Fruit fly (Drosophila melanogaster): ENCODE data around the gene Trmt61.

Gene Trmt61

dm6 chr3R:26017771-26018731 lies 41.2 kb upstream of the Trmt61 start:
- TF ChIP-seq CG8359 (GFP tag; optimal IDR thresholded peaks at IDR 0.05; ENCODE audit: borderline replicate concordance) (peak; percentile 79), CG4360 (GFP tag; IDR thresholded peaks at IDR 0.05) (peak; percentile 87), pb (GFP tag; optimal IDR thresholded peaks at IDR 0.05) (no peak), dysf (GFP tag; IDR thresholded peaks at IDR 0.05) (peak; percentile 53; the same call in 1 of the 3 replicates), CG10654 (GFP tag; optimal IDR thresholded peaks at IDR 0.05) (peak; percentile 35), Vsx1 (GFP tag; optimal IDR thresholded peaks at IDR 0.05) (peak; percentile 77), sens (GFP tag) (peak; percentile 89), Ssrp (tag; optimal IDR thresholded peaks at IDR 0.05) (peak; percentile 92), bcd (GFP tag; optimal IDR thresholded peaks at IDR 0.05) (peak; percentile 62), ac (GFP tag; optimal IDR thresholded peaks at IDR 0.05) (peak; percentile 82), gcm (GFP tag; optimal IDR thresholded peaks at IDR 0.05) (peak; percentile 91), D (optimal IDR thresholded peaks at IDR 0.05) (peak; percentile 4), D (GFP tag; optimal IDR thresholded peaks at IDR 0.05) (peak; percentile 92), nerfin-1 (tag; optimal IDR thresholded peaks at IDR 0.05) (peak; percentile 86), Dfd (GFP tag; optimal IDR thresholded peaks at IDR 0.05) (no peak), CG1529 (GFP tag; optimal IDR thresholded peaks at IDR 0.05) (peak; percentile 72), wek (GFP tag; optimal IDR thresholded peaks at IDR 0.05) (no peak), fd102C (GFP tag; optimal IDR thresholded peaks at IDR 0.05) (peak; percentile 86), hth (optimal IDR thresholded peaks at IDR 0.05) (no peak), bab2 (GFP tag; optimal IDR thresholded peaks at IDR 0.05) (peak; percentile 16), CG7556 (GFP tag; optimal IDR thresholded peaks at IDR 0.05) (peak; percentile 94), hkb (optimal IDR thresholded peaks at IDR 0.05) (no peak), hkb (GFP tag; IDR thresholded peaks at IDR 0.05) (peak; percentile 26; the same call in 1 of the 2 replicates), peb (GFP tag; IDR thresholded peaks at IDR 0.05) (peak; percentile 43; the same call in 1 of the 2 replicates), CG9727 (GFP tag; optimal IDR thresholded peaks at IDR 0.05) (peak; percentile 97), ash1 (GFP tag; optimal IDR thresholded peaks at IDR 0.05) (no peak), CG10462 (GFP tag; optimal IDR thresholded peaks at IDR 0.05) (peak; percentile 72), Fer1 (GFP tag; optimal IDR thresholded peaks at IDR 0.05) (peak; percentile 24), tll (GFP tag; optimal IDR thresholded peaks at IDR 0.05) (peak in 1 of 2 experiments; percentile 91), CG17385 (GFP tag; optimal IDR thresholded peaks at IDR 0.05) (peak; percentile 67), Rx (GFP tag; IDR thresholded peaks at IDR 0.05) (no peak; the same call in 1 of the 2 replicates), zen2 (GFP tag; IDR thresholded peaks at IDR 0.05; ENCODE audit: partially characterized antibody) (no peak), CG17186 (GFP tag; optimal IDR thresholded peaks at IDR 0.05) (peak; percentile 17), vnd (GFP tag; IDR thresholded peaks at IDR 0.05; ENCODE audit: partially characterized antibody) (no peak), mam (GFP tag; optimal IDR thresholded peaks at IDR 0.05) (no peak), CoRest (tag; optimal IDR thresholded peaks at IDR 0.05) (peak; percentile 92), ro (GFP tag; IDR thresholded peaks at IDR 0.05) (peak; percentile 39; the same call in 1 of the 2 replicates), Mrtf (GFP tag; IDR thresholded peaks at IDR 0.05) (0 out of 3 replicates have a peak, but pooled peaks have one; percentile 3), esg (GFP tag; conservative IDR thresholded peaks at IDR 0.05) (peak; percentile 58), CG10366 (GFP tag; IDR thresholded peaks at IDR 0.05) (peak; percentile 34), phol (tag; optimal IDR thresholded peaks at IDR 0.05) (peak; percentile 93), kni (GFP tag; optimal IDR thresholded peaks at IDR 0.05) (peak; percentile 65), so (GFP tag; IDR thresholded peaks at IDR 0.05) (peak; percentile 71; the same call in 2 of the 3 replicates), zen (tag; optimal IDR thresholded peaks at IDR 0.05) (peak; percentile 95), nmo (GFP tag; optimal IDR thresholded peaks at IDR 0.05) (peak; percentile 94), CG4328 (GFP tag; optimal IDR thresholded peaks at IDR 0.05) (peak; percentile 53), CG10209 (GFP tag; optimal IDR thresholded peaks at IDR 0.05) (peak; percentile 84), dpn (GFP tag; optimal IDR thresholded peaks at IDR 0.05) (peak in 1 of 2 experiments; percentile 63)
